Fruit fly (Drosophila melanogaster) whole organism, embryonic: Measurements from ENCODE around the gene CG12171.

Experiments
- B-H1 ChIP-seq: fragments of 200-800 bp; sonication (Bioruptor generic); IDR thresholded peaks from 3 replicates; pipeline ENCODE4 v1.3.6; 2022; ENCODE audit warnings: missing biosample characterization, missing genetic modification characterization
- Bteb2 ChIP-seq: fragments of 200-800 bp; sonication (Bioruptor generic); optimal IDR thresholded peaks from 2 replicates; lab custom pipeline; 2016; ENCODE audit warnings: missing biosample characterization, missing genetic modification characterization
- CG12942 ChIP-seq: fragments of 200-800 bp; sonication (Bioruptor generic); optimal IDR thresholded peaks from 3 replicates; lab custom pipeline; 2016; ENCODE audit warnings: missing biosample characterization, missing genetic modification characterization
- CG15011 ChIP-seq: fragments of 200-800 bp; sonication (Bioruptor generic); optimal IDR thresholded peaks from 3 replicates; lab custom pipeline; 2018; ENCODE audit warnings: missing biosample characterization, mild to moderate bottlenecking, missing genetic modification characterization
- CG1529 ChIP-seq: fragments of 200-800 bp; sonication (Bioruptor generic); optimal IDR thresholded peaks from 3 replicates; lab custom pipeline; 2018; ENCODE audit warnings: missing biosample characterization, missing genetic modification characterization
- CG15479 ChIP-seq: fragments of 200-800 bp; sonication (Bioruptor generic); optimal IDR thresholded peaks from 3 replicates; lab custom pipeline; 2019; ENCODE audit warnings: missing biosample characterization, mild to moderate bottlenecking, missing genetic modification characterization, moderate library complexity
- CG1603 ChIP-seq: fragments of 200-800 bp; sonication (Bioruptor generic); optimal IDR thresholded peaks from 2 replicates; lab custom pipeline; 2019; ENCODE audit warnings: missing biosample characterization, mild to moderate bottlenecking, missing genetic modification characterization, moderate library complexity
- CG17568 ChIP-seq: fragments of 200-800 bp; sonication (Bioruptor generic); optimal IDR thresholded peaks from 2 replicates; lab custom pipeline; 2018; ENCODE audit warnings: missing biosample characterization, mild to moderate bottlenecking, missing genetic modification characterization, moderate library complexity
- CG18011 ChIP-seq: fragments of 200-800 bp; sonication (Bioruptor generic); optimal IDR thresholded peaks from 2 replicates; lab custom pipeline; 2017; ENCODE audit warnings: missing biosample characterization, missing genetic modification characterization, mild to moderate bottlenecking, moderate library complexity, missing genotype
- CG2712 ChIP-seq: fragments of 200-800 bp; optimal IDR thresholded peaks from 3 replicates; lab custom pipeline; 2019; ENCODE audit warnings: missing biosample characterization, mild to moderate bottlenecking, missing genetic modification characterization, moderate library complexity
- CG32532 ChIP-seq: fragments of 200-800 bp; sonication (Bioruptor generic); IDR thresholded peaks from 2 replicates; pipeline ENCODE4 v1.3.6; 2022; ENCODE audit warnings: missing biosample characterization, missing genetic modification characterization
- CG42726 ChIP-seq: fragments of 200-800 bp; sonication (Bioruptor generic); IDR thresholded peaks from 2 replicates; pipeline ENCODE4 v1.3.6; 2022; ENCODE audit warnings: missing biosample characterization, missing genetic modification characterization; ENCODE audit not compliant: partially characterized antibody
- CG4404 ChIP-seq: fragments of 200-800 bp; sonication (Bioruptor generic); IDR thresholded peaks from 2 replicates; pipeline ENCODE4 v1.3.6; 2022; ENCODE audit warnings: missing biosample characterization, missing genetic modification characterization
- CG4424 ChIP-seq: fragments of 200-800 bp; sonication (Bioruptor generic); optimal IDR thresholded peaks from 3 replicates; lab custom pipeline; 2016; ENCODE audit warnings: missing biosample characterization, missing genetic modification characterization
- CG4617 ChIP-seq: fragments of 200-800 bp; sonication (Bioruptor generic); optimal IDR thresholded peaks from 3 replicates; lab custom pipeline; 2016; ENCODE audit warnings: missing biosample characterization, missing genetic modification characterization, borderline replicate concordance
- CG6272 ChIP-seq: fragments of 200-800 bp; sonication (Bioruptor generic); IDR thresholded peaks from 2 replicates; pipeline ENCODE4 v1.3.6; 2022; ENCODE audit warnings: missing biosample characterization, missing genetic modification characterization
- CG7839 ChIP-seq: fragments of 200-800 bp; sonication (Bioruptor generic); optimal IDR thresholded peaks from 3 replicates; lab custom pipeline; 2018; ENCODE audit warnings: missing biosample characterization, mild to moderate bottlenecking, missing genetic modification characterization, moderate library complexity
- CG8359 ChIP-seq: fragments of 200-800 bp; sonication (Bioruptor generic); optimal IDR thresholded peaks from 2 replicates; lab custom pipeline; 2017; ENCODE audit warnings: missing biosample characterization, mild to moderate bottlenecking, missing genetic modification characterization, borderline replicate concordance
- CG8944 ChIP-seq: fragments of 200-800 bp; sonication (Bioruptor generic); optimal IDR thresholded peaks from 3 replicates; lab custom pipeline; 2016; ENCODE audit warnings: missing biosample characterization, missing genetic modification characterization
- CG9609 ChIP-seq: fragments of 200-800 bp; sonication (Bioruptor generic); optimal IDR thresholded peaks from 3 replicates; lab custom pipeline; 2016; ENCODE audit warnings: missing biosample characterization, missing genetic modification characterization
- Camta ChIP-seq: fragments of 200-800 bp; sonication (Bioruptor generic); optimal IDR thresholded peaks from 2 replicates; lab custom pipeline; 2016; ENCODE audit warnings: missing biosample characterization, missing genetic modification characterization
- D19A ChIP-seq: fragments of 200-800 bp; optimal IDR thresholded peaks from 3 replicates; lab custom pipeline; 2019; ENCODE audit warnings: missing biosample characterization, mild to moderate bottlenecking, missing genetic modification characterization, moderate library complexity
- Dad ChIP-seq: fragments of 200-800 bp; sonication (Bioruptor generic); optimal IDR thresholded peaks from 3 replicates; lab custom pipeline; 2016; ENCODE audit warnings: missing biosample characterization, missing genetic modification characterization
- E2f2 ChIP-seq: fragments of 200-800 bp; sonication (Bioruptor generic); IDR thresholded peaks from 2 replicates; pipeline ENCODE4 v1.3.6; 2022; ENCODE audit warnings: missing biosample characterization, missing genetic modification characterization
- Elba2 ChIP-seq: fragments of 200-800 bp; sonication (Bioruptor generic); optimal IDR thresholded peaks from 3 replicates; lab custom pipeline; 2016; ENCODE audit warnings: missing biosample characterization, missing genetic modification characterization
- Ets65A ChIP-seq: fragments of 200-800 bp; sonication (Bioruptor generic); peaks from one replicate; lab custom pipeline; 2016; ENCODE audit warnings: missing biosample characterization, missing genetic modification characterization
- Lim3 ChIP-seq: fragments of 200-800 bp; sonication (Bioruptor generic); IDR thresholded peaks from 2 replicates; pipeline ENCODE4 v1.3.6; 2022; ENCODE audit warnings: missing biosample characterization, missing genetic modification characterization
- Mad ChIP-seq: fragments of 200-800 bp; sonication (Bioruptor generic); optimal IDR thresholded peaks from 2 replicates; lab custom pipeline; 2016; ENCODE audit warnings: missing biosample characterization, missing genetic modification characterization
- Mrtf ChIP-seq: fragments of 200-800 bp; sonication (Bioruptor generic); IDR thresholded peaks from 3 replicates; pipeline ENCODE4 v1.3.6; 2022; ENCODE audit warnings: missing biosample characterization, missing genetic modification characterization
- Sox100B ChIP-seq: fragments of 200-800 bp; sonication (Bioruptor generic); optimal IDR thresholded peaks from 3 replicates; lab custom pipeline; 2018; ENCODE audit warnings: missing biosample characterization, mild to moderate bottlenecking, missing genetic modification characterization
- Sry-δ ChIP-seq: fragments of 200-800 bp; sonication (Bioruptor generic); optimal IDR thresholded peaks from 2 replicates; lab custom pipeline; 2016; ENCODE audit warnings: missing biosample characterization, missing genetic modification characterization
- aop ChIP-seq: fragments of 200-800 bp; sonication (Bioruptor generic); IDR thresholded peaks from 2 replicates; pipeline ENCODE4 v1.3.6; 2022; ENCODE audit warnings: missing biosample characterization, missing genetic modification characterization
- ash1 ChIP-seq: fragments of 200-800 bp; sonication (Bioruptor generic); optimal IDR thresholded peaks from 2 replicates; lab custom pipeline; 2018; ENCODE audit warnings: missing biosample characterization, mild to moderate bottlenecking, missing genetic modification characterization
- ato ChIP-seq: fragments of 200-800 bp; sonication (Bioruptor generic); IDR thresholded peaks from 2 replicates; pipeline ENCODE4 v1.3.6; 2022; ENCODE audit warnings: missing biosample characterization, missing genetic modification characterization; ENCODE audit not compliant: partially characterized antibody
- cg ChIP-seq: fragments of 200-800 bp; sonication (Bioruptor generic); optimal IDR thresholded peaks from 3 replicates; lab custom pipeline; 2019; ENCODE audit warnings: missing biosample characterization, mild to moderate bottlenecking, missing genetic modification characterization, moderate library complexity
- chn ChIP-seq: fragments of 200-800 bp; sonication (Bioruptor generic); optimal IDR thresholded peaks from 2 replicates; lab custom pipeline; 2016; ENCODE audit warnings: missing biosample characterization, missing genetic modification characterization
- crp ChIP-seq, 2 experiments: fragments of 200-800 bp; sonication (Bioruptor generic); optimal IDR thresholded peaks; 2 replicates in 1 of 2; 3 replicates in 1 of 2; lab custom pipeline; 2017; ENCODE audit warnings: missing biosample characterization in 2 of 2, missing genetic modification characterization in 2 of 2, mild to moderate bottlenecking in 1 of 2, moderate library complexity in 1 of 2
- eyg ChIP-seq: fragments of 200-800 bp; sonication (Bioruptor generic); optimal IDR thresholded peaks from 3 replicates; lab custom pipeline; 2016; ENCODE audit warnings: missing biosample characterization, missing genetic modification characterization
- ftz-f1 ChIP-seq: fragments of 200-800 bp; sonication (Bioruptor generic); optimal IDR thresholded peaks from 2 replicates; lab custom pipeline; 2016; ENCODE audit warnings: missing biosample characterization, missing genetic modification characterization
- fu2 ChIP-seq: fragments of 200-800 bp; sonication (Bioruptor generic); optimal IDR thresholded peaks from 2 replicates; lab custom pipeline; 2016; ENCODE audit warnings: missing biosample characterization, missing genetic modification characterization
- gem ChIP-seq: fragments of 200-800 bp; sonication (Bioruptor generic); optimal IDR thresholded peaks from 2 replicates; lab custom pipeline; 2019; ENCODE audit warnings: missing biosample characterization, mild to moderate bottlenecking, missing genetic modification characterization, moderate library complexity
- gfzf ChIP-seq: fragments of 200-800 bp; sonication (Bioruptor generic); optimal IDR thresholded peaks from 2 replicates; lab custom pipeline; 2016; ENCODE audit warnings: missing biosample characterization, mild to moderate bottlenecking, missing genetic modification characterization, moderate library complexity
- ken ChIP-seq: fragments of 200-800 bp; sonication (Bioruptor generic); IDR thresholded peaks from 3 replicates; pipeline ENCODE4 v1.3.6; 2022; ENCODE audit warnings: missing biosample characterization, missing genetic modification characterization
- kni ChIP-seq: fragments of 200-800 bp; sonication (Bioruptor generic); optimal IDR thresholded peaks from 3 replicates; lab custom pipeline; 2017; ENCODE audit warnings: mild to moderate bottlenecking, missing biosample characterization, missing genetic modification reagents, missing genetic modification characterization
- mld ChIP-seq: fragments of 200-800 bp; sonication (Bioruptor generic); IDR thresholded peaks from 3 replicates; pipeline ENCODE4 v1.3.6; 2022; ENCODE audit warnings: missing biosample characterization, missing genetic modification characterization; ENCODE audit not compliant: partially characterized antibody
- odd ChIP-seq: fragments of 200-800 bp; sonication (Bioruptor generic); optimal IDR thresholded peaks from 2 replicates; lab custom pipeline; 2017; ENCODE audit warnings: missing biosample characterization, mild to moderate bottlenecking, missing genetic modification characterization
- shn ChIP-seq: fragments of 200-800 bp; sonication (Bioruptor generic); optimal IDR thresholded peaks from 3 replicates; lab custom pipeline; 2016; ENCODE audit warnings: missing biosample characterization, missing genetic modification characterization
- tio ChIP-seq: fragments of 200-800 bp; sonication (Bioruptor generic); optimal IDR thresholded peaks from 2 replicates; lab custom pipeline; 2017; ENCODE audit warnings: missing biosample characterization, missing genetic modification characterization, inconsistent platforms
- unc-4 ChIP-seq: fragments of 200-800 bp; sonication (Bioruptor generic); IDR thresholded peaks from 2 replicates; pipeline ENCODE4 v1.3.6; 2022; ENCODE audit warnings: missing biosample characterization, missing genetic modification characterization; ENCODE audit not compliant: partially characterized antibody

Gene CG12171

dm6 chr3R:5624115-5624878, 9.1 kb upstream of the CG12171 start, which contains the start of the genes Dph4, Spec2 and RpL13A (continued):
- peak; percentile 80 for TF ChIP-seq CG12942 (GFP tag; lab: Kevin White, UChicago)
- peak; percentile 72 for TF ChIP-seq gem (tag; lab: Kevin White, UChicago)
- peak; percentile 88 for TF ChIP-seq CG1529 (GFP tag; lab: Kevin White, UChicago)
- TF ChIP-seq Sry-δ (GFP tag; lab: Kevin White, UChicago): peak; percentile 99
- peak; percentile 90 for TF ChIP-seq CG2712 (tag; lab: Kevin White, UChicago)
- peak; percentile 82 for TF ChIP-seq CG15479 (GFP tag; lab: Kevin White, UChicago)
- TF ChIP-seq CG8359: peak; percentile 85
- TF ChIP-seq CG15011 (GFP tag; lab: Kevin White, UChicago): peak; percentile 91
- peak; percentile 93 for TF ChIP-seq kni (GFP tag; lab: Kevin White, UChicago)
- peak; percentile 78 for TF ChIP-seq CG8944 (GFP tag; lab: Kevin White, UChicago)
- peak; percentile 94 for TF ChIP-seq Dad (GFP tag; lab: Kevin White, UChicago)
- no peak for TF ChIP-seq Elba2 (GFP tag; lab: Kevin White, UChicago)
- peak; percentile 74 for TF ChIP-seq ftz-f1 (GFP tag; lab: Kevin White, UChicago)
- no peak for TF ChIP-seq mld (GFP tag; lab: Robert Waterston, UW)
- no peak for TF ChIP-seq Mrtf (GFP tag; lab: Robert Waterston, UW)
- peak; percentile 96 for TF ChIP-seq CG1603 (tag; lab: Kevin White, UChicago)
- TF ChIP-seq ash1 (GFP tag; lab: Kevin White, UChicago): peak; percentile 98
- TF ChIP-seq D19A: peak; percentile 61
- no peak for TF ChIP-seq Lim3
- no peak for TF ChIP-seq ato (GFP tag; lab: Robert Waterston, UW)
- TF ChIP-seq crp (GFP tag; optimal IDR thresholded peaks at IDR 0.05; lab: Kevin White, UChicago): peak in 1 of 2 experiments; percentile 67
- peak; percentile 87 for TF ChIP-seq CG18011 (GFP tag; lab: Kevin White, UChicago)
- TF ChIP-seq E2f2 (GFP tag; lab: Robert Waterston, UW): no peak
- TF ChIP-seq CG4424 (GFP tag; lab: Kevin White, UChicago): peak; percentile 90
- no peak for TF ChIP-seq CG4404 (GFP tag; lab: Robert Waterston, UW)
- TF ChIP-seq cg: no peak
- peak; percentile 94 for TF ChIP-seq Camta (GFP tag; lab: Kevin White, UChicago)
- no peak for TF ChIP-seq tio (GFP tag; lab: Kevin White, UChicago)
- TF ChIP-seq fu2: peak; percentile 88
- no peak for TF ChIP-seq B-H1
- peak; percentile 98 for TF ChIP-seq Ets65A
- peak; percentile 90 for TF ChIP-seq Sox100B (GFP tag; lab: Kevin White, UChicago)
- TF ChIP-seq Mad (GFP tag; lab: Kevin White, UChicago): peak; percentile 92
- TF ChIP-seq CG7839: peak; percentile 85
- TF ChIP-seq odd (GFP tag; lab: Kevin White, UChicago): peak; percentile 95
- TF ChIP-seq CG17568 (GFP tag; lab: Kevin White, UChicago): peak; percentile 88
- TF ChIP-seq CG6272: peak; percentile 49; the same call in 1 of the 2 replicates
- no peak for TF ChIP-seq unc-4 (GFP tag; lab: Robert Waterston, UW)
- peak; percentile 72 for TF ChIP-seq gfzf (GFP tag; lab: Kevin White, UChicago)
- TF ChIP-seq Bteb2 (GFP tag; lab: Kevin White, UChicago): peak; percentile 92
- peak; percentile 86 for TF ChIP-seq chn (GFP tag; lab: Kevin White, UChicago)
- TF ChIP-seq shn (GFP tag; lab: Kevin White, UChicago): peak; percentile 92
- no peak for TF ChIP-seq CG42726 (GFP tag; lab: Robert Waterston, UW)
- TF ChIP-seq ken (GFP tag; lab: Robert Waterston, UW): no peak
- peak; percentile 83 for TF ChIP-seq CG4617 (GFP tag; lab: Kevin White, UChicago)
- peak; percentile 95 for TF ChIP-seq CG9609 (GFP tag; lab: Kevin White, UChicago)
- peak; percentile 88 for TF ChIP-seq eyg (GFP tag; lab: Kevin White, UChicago)
- TF ChIP-seq aop (GFP tag; lab: Robert Waterston, UW): no peak
- TF ChIP-seq CG32532 (GFP tag; lab: Robert Waterston, UW): no peak
